Worm (Caenorhabditis elegans): ENCODE measurements around the gene K08D10.14.
A peak's percentile ranks its signal among the peaks of the same experiment; 100 is the strongest.

K08D10.14 gene

DNA sequence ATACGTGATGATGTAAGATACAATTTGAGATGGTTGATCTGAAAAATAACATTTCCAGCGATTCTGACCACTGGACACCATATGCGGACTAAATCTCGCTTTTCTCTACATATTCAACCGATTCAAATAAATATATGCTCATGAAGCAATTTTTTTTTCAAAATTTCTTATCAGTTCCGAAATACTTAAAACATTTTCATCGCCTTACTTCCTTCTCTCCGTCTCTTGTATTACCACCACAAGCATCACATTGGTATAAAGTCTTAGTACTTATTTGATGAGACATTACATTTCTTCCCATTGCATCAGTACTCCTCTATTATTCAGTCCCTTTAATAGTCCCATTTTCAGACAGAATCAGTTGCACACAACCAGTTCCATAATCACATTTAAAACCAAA lies at the start of gene K08D10.14:
Gene K08D10.14, plus strand, starts transcription at position 301 of the 400 bp plus-strand sequence.
- TF ChIP-seq elt-2 (tag; optimal IDR thresholded peaks at IDR 0.05) (peak; percentile 19), lin-13 (GFP tag; optimal IDR thresholded peaks at IDR 0.05) (no peak), hlh-17 (GFP tag; optimal IDR thresholded peaks at IDR 0.05; ENCODE audit: borderline replicate concordance) (no peak)

DNA sequence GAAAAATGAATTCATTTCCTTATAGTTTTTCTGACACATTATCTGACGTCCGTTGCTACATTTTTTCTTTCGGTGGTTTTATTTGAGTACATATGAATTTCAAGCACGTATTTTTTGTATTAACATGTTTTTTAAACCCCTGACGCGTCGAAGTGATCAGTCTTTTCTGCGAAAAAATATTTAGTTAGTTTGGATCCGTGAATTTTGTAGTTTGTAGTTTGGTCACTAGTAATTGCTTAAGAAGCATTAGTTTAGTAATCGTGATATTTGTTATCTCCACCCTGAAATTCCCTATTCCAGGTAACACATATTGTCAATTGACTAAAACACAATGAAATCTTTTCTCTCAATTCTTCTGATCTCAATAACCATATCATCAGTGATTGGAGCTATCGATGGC lies 46.0 kb upstream of the K08D10.14 start, which contains the start of gene C35B1.7:
Gene C35B1.7, plus strand, starts transcription at position 301 of the 400 bp plus-strand sequence.
- TF ChIP-seq dsc-1 (tag; optimal IDR thresholded peaks at IDR 0.05): no peak
- no peak for TF ChIP-seq ceh-90 (tag; optimal IDR thresholded peaks at IDR 0.05)
- no peak for TF ChIP-seq zag-1 (tag; optimal IDR thresholded peaks at IDR 0.05)
- TF ChIP-seq ztf-4 (tag; optimal IDR thresholded peaks at IDR 0.05): no peak
- TF ChIP-seq egl-13 (tag; optimal IDR thresholded peaks at IDR 0.05): no peak
- TF ChIP-seq egl-27 (tag; optimal IDR thresholded peaks at IDR 0.05): no peak
- no peak for TF ChIP-seq efl-1 (optimal IDR thresholded peaks at IDR 0.05)
- TF ChIP-seq efl-1 (GFP tag; optimal IDR thresholded peaks at IDR 0.05 in 1 of 2): no peak
- TF ChIP-seq lir-3 (tag; optimal IDR thresholded peaks at IDR 0.05; ENCODE audit: poor library complexity): no peak
- no peak for TF ChIP-seq lin-13 (GFP tag; optimal IDR thresholded peaks at IDR 0.05)
- TF ChIP-seq sptf-1 (tag; optimal IDR thresholded peaks at IDR 0.05): no peak
- TF ChIP-seq fkh-8 (tag; optimal IDR thresholded peaks at IDR 0.05): no peak
- TF ChIP-seq fkh-10 (GFP tag; optimal IDR thresholded peaks at IDR 0.05): no peak
- no peak for TF ChIP-seq nhr-84 (tag; optimal IDR thresholded peaks at IDR 0.05)
- TF ChIP-seq ets-5 (GFP tag; IDR thresholded peaks at IDR 0.05): no peak
- TF ChIP-seq irx-1 (tag; optimal IDR thresholded peaks at IDR 0.05): no peak
- TF ChIP-seq hpl-2 (GFP tag; optimal IDR thresholded peaks at IDR 0.05): no peak
- no peak for TF ChIP-seq F16B12.6 (tag; optimal IDR thresholded peaks at IDR 0.05)

DNA sequence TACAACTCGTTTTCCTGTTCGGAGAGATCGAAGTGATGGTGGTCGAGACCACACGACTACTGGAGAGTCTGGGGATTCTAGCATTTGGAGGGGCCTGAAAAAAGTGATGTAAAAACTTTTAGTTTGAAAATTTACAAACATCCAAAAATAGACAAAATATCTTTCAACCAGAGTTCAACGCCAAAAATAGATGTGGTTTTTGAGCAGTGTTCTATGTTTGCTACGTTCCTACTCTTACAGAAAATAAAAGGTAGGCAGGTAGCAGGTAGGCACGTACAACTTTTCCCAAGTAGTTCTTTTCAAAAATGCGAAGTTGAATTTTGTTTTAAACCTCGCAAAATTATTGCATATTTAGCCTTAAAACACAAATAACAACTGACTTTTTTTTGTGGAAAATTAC lies 42.4 kb upstream of the K08D10.14 start, which contains the start of gene F49F1.14:
Gene F49F1.14, minus strand, starts transcription at position 101 of the 400 bp plus-strand sequence.
- TF ChIP-seq aly-2 (tag; optimal IDR thresholded peaks at IDR 0.05): no peak
- no peak for TF ChIP-seq xbp-1 (tag; optimal IDR thresholded peaks at IDR 0.05)
- TF ChIP-seq nhr-85 (tag): no peak
- no peak for TF ChIP-seq fos-1 (tag; optimal IDR thresholded peaks at IDR 0.05)
- TF ChIP-seq lir-3 (tag; optimal IDR thresholded peaks at IDR 0.05; ENCODE audit: poor library complexity): no peak
- TF ChIP-seq mdl-1 (tag; optimal IDR thresholded peaks at IDR 0.05): no peak
- no peak for TF ChIP-seq dsc-1 (tag; optimal IDR thresholded peaks at IDR 0.05)
- TF ChIP-seq nhr-237 (tag; optimal IDR thresholded peaks at IDR 0.05): no peak

DNA sequence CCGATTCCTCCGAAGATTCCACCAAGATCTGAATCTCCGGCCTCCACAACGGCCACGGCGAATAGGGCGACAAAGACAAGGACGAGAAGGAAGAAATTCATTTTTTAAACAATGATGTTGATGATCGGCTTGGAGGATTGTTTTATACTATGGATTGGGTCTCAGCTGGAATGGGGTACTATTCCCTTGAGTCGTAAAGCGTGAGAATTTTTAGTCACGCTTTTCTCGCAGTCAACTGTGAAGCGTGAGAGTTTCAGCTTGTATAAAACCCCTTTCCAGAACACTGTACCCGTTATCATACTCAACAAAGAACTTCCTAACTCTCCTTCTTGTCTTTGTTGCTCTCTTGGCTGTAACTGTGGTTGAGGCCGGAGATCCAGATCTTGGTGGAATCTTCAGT lies 40.2 kb upstream of the K08D10.14 start, which contains the start of gene F49F1.15:
Gene F49F1.15, minus strand, starts transcription at position 101 of the 400 bp plus-strand sequence.
- TF ChIP-seq sptf-1 (tag; optimal IDR thresholded peaks at IDR 0.05) (no peak), snu-23 (GFP tag; optimal IDR thresholded peaks at IDR 0.05) (no peak)

DNA sequence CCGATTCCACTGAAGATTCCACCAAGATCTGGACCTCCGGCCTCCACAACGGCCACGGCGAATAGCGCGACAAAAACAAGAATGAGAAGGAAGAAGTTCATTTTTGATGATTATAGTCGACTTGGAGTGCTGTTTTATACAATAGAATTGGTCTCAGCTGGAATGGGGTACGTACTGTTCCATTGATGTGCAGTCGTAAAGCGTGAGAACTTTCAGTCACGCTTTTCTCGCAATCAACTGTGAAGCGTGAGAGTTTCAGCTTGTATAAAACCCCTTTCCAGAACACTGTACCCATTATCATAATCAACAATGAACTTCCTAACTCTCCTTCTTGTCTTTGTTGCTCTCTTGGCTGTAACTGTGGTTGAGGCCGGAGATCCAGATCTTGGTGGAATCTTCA lies 39.1 kb upstream of the K08D10.14 start, which contains the start of the genes F49F1.4 and F49F1.2:
Gene F49F1.4, minus strand, starts transcription at position 101 of the 400 bp plus-strand sequence.
Gene F49F1.2, plus strand, starts transcription at position 310 of the 400 bp plus-strand sequence.
- TF ChIP-seq swsn-7 (tag; optimal IDR thresholded peaks at IDR 0.05) (no peak), ceh-90 (tag; optimal IDR thresholded peaks at IDR 0.05) (no peak), nhr-77 (tag; optimal IDR thresholded peaks at IDR 0.05) (no peak), hpl-2 (GFP tag; optimal IDR thresholded peaks at IDR 0.05) (no peak), isw-1 (GFP tag; IDR thresholded peaks at IDR 0.05) (no peak), hlh-4 (tag; optimal IDR thresholded peaks at IDR 0.05) (no peak), hlh-17 (GFP tag; optimal IDR thresholded peaks at IDR 0.05; ENCODE audit: borderline replicate concordance) (no peak), aha-1 (tag; optimal IDR thresholded peaks at IDR 0.05) (no peak), rnt-1 (tag; optimal IDR thresholded peaks at IDR 0.05) (no peak), ceh-63 (GFP tag; optimal IDR thresholded peaks at IDR 0.05) (no peak), ceh-82 (tag; optimal IDR thresholded peaks at IDR 0.05) (no peak), dpl-1 (GFP tag; optimal IDR thresholded peaks at IDR 0.05) (no peak), ztf-11 (tag; optimal IDR thresholded peaks at IDR 0.05) (no peak), efl-3 (GFP tag; optimal IDR thresholded peaks at IDR 0.05) (no peak)

All from whole organism, L1 larva.